Worm (Caenorhabditis elegans) whole organism, L4/young adult: ENCODE results near the gene T26A8.4.

Experiments
- dao-5 ChIP-seq: sonication (generic microtip); optimal IDR thresholded peaks from 2 replicates; lab custom pipeline; 2016; ENCODE audit warnings: missing genotype, missing genetic modification characterization, moderate library complexity, missing compliant biosample characterization
- him-1 ChIP-seq: sonication (generic microtip); optimal IDR thresholded peaks from 2 replicates; lab custom pipeline; 2016; ENCODE audit warnings: missing genotype, missing genetic modification reagents, missing genetic modification characterization, missing compliant biosample characterization

- no peak for TF ChIP-seq him-1
- TF ChIP-seq dao-5 = no peak
Observed at ce11 chrIV:8479346-8479745, 46.7 kb upstream of the T26A8.4 start, which contains the start of gene hlh-12.
